Worm (Caenorhabditis elegans) whole organism, late embryonic: ENCODE results near the gene flp-10.

Experiments used
- lim-6 ChIP-seq: sonication (generic microtip); optimal IDR thresholded peaks from 2 replicates; lab custom pipeline; 2016; ENCODE audit warnings: missing genetic modification characterization, missing compliant biosample characterization
- npax-4 ChIP-seq: sonication (generic microtip); optimal IDR thresholded peaks from 2 replicates; lab custom pipeline; 2016; ENCODE audit warnings: missing genetic modification characterization, missing compliant biosample characterization

DNA sequence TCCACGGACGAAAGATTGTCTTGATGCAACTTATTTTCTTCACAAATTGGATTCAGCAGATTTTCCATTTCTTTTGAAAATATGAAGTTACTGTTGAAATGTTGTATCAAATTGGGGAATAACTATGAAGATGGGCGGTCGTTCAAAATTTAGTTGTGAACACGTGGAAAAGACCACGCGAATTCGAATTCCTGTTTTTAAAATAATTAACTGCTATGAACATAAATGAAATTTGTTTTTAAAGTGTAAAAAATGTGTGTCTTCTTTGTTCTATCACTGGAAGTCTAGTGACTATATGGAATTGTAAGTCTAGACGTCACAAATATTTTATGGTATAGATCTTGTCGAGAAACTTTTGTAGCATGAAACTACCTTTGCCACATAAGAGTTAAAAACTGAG is 30.3 kb upstream of the flp-10 start, which contains the start of gene C06A6.7:
- no peak for TF ChIP-seq npax-4 (tag; lab: Kevin White, UChicago)
- no peak for TF ChIP-seq lim-6 (tag; lab: Kevin White, UChicago)
